Worm (Caenorhabditis elegans) whole organism, L1 larva: ENCODE data around the gene nex-2.
"Not testable (repeated sequence)": the region's sequence is repeated elsewhere in the genome, so short reads cannot be mapped to it uniquely, and the experiment has no call there.

ENCODE experiments used
- blmp-1 ChIP-seq: fragments of 150-350 bp; optimal IDR thresholded peaks from 2 replicates; lab custom pipeline; 2014; ENCODE audit warnings: missing biosample characterization, missing genetic modification characterization
- efl-1 ChIP-seq, 4 experiments: fragments of 150-350 bp; optimal IDR thresholded peaks in 3 of 4; peaks in 1 of 4; 1 replicate in 1 of 4; 2 replicates in 3 of 4; lab custom pipeline; 2014; ENCODE audit warnings: missing biosample characterization in 2 of 4, missing genetic modification characterization in 2 of 4, missing genetic modification reagents in 2 of 4
- hlh-4 ChIP-seq: sonication (generic microtip); optimal IDR thresholded peaks from 2 replicates; lab custom pipeline; 2016; ENCODE audit warnings: mild to moderate bottlenecking, missing genetic modification characterization, missing compliant biosample characterization
- nhr-90 ChIP-seq: sonication (generic microtip); optimal IDR thresholded peaks from 2 replicates; lab custom pipeline; 2016; ENCODE audit warnings: mild to moderate bottlenecking, missing genetic modification characterization, missing compliant biosample characterization; ENCODE audit not compliant: poor library complexity
- rnt-1 ChIP-seq: sonication (generic microtip); optimal IDR thresholded peaks from 2 replicates; lab custom pipeline; 2016; ENCODE audit warnings: mild to moderate bottlenecking, missing genetic modification characterization, moderate library complexity, missing compliant biosample characterization
- ztf-11 ChIP-seq, 2 experiments: sonication (generic microtip); optimal IDR thresholded peaks; 2 replicates each; lab custom pipeline; 2016 to 2017; ENCODE audit warnings: missing genetic modification characterization in 2 of 2, missing biosample characterization in 1 of 2, missing compliant biosample characterization in 1 of 2

- not testable (repeated sequence) for TF ChIP-seq ztf-11 (tag; optimal IDR thresholded peaks at IDR 0.05; lab: Kevin White, UChicago); hlh-4 (tag; lab: Kevin White, UChicago); rnt-1 (tag; lab: Kevin White, UChicago); nhr-90 (tag; lab: Kevin White, UChicago); efl-1 (optimal IDR thresholded peaks at IDR 0.05; lab: Kevin White, UChicago); efl-1 (GFP tag; optimal IDR thresholded peaks at IDR 0.05 in 1 of 2; lab: Kevin White, UChicago); blmp-1 (tag; lab: Kevin White, UChicago)
These were observed 13.6 kb downstream of the nex-2 start for ce11 chrIII:10316653-10317052.
